Worm (Caenorhabditis elegans): Measurements from ENCODE around the gene sedl-1.

- no peak for TF ChIP-seq sea-1 (GFP tag; conservative IDR thresholded peaks at IDR 0.05)
- TF ChIP-seq aly-1 (tag; optimal IDR thresholded peaks at IDR 0.05), result no peak
- no peak for TF ChIP-seq ama-1 (optimal IDR thresholded peaks at IDR 0.05)
- no peak for TF ChIP-seq pes-1 (GFP tag; IDR thresholded peaks at IDR 0.05)
- no peak for TF ChIP-seq B0310.2 (tag; optimal IDR thresholded peaks at IDR 0.05)
- no peak for TF ChIP-seq tra-4 (tag; optimal IDR thresholded peaks at IDR 0.05)
- TF ChIP-seq tbx-37 (GFP tag; conservative IDR thresholded peaks at IDR 0.05), result no peak
- no peak for TF ChIP-seq F13C5.2 (tag; optimal IDR thresholded peaks at IDR 0.05)
- no peak for TF ChIP-seq flt-1 (GFP tag; IDR thresholded peaks at IDR 0.05)
These were observed 45.6 kb downstream of the sedl-1 start for ce11 chrX:1394437-1394836.

Measured in whole organism, early embryonic.